Fruit fly (Drosophila melanogaster) S2 (cell line): ENCODE results near the gene kek4.

Experiments used
- CG8478 ChIP-seq: fragments of >200 bp; optimal IDR thresholded peaks from 2 replicates; lab custom pipeline; 2018
- CTCF ChIP-seq, 2 experiments: fragments of >200 bp; optimal IDR thresholded peaks; 2 replicates each; lab custom pipeline; 2018

Gene kek4

dm6 chr2L:13215010-13215409 is at the start of gene kek4:
TSS of gene kek4 (minus strand) at chr2L:13215350.
- TF ChIP-seq CTCF (optimal IDR thresholded peaks at IDR 0.05; lab: Kevin White, UChicago) (no peak), CG8478 (lab: Kevin White, UChicago) (no peak)

- no peak for TF ChIP-seq CG8478 (lab: Kevin White, UChicago)
Observed at dm6 chr2L:13260740-13261139, 45.6 kb upstream of the kek4 start, which contains the start of gene CG44085. TSS of gene CG44085 (plus strand) at chr2L:13261008.

- TF ChIP-seq CTCF (optimal IDR thresholded peaks at IDR 0.05; lab: Kevin White, UChicago) (no peak), CG8478 (lab: Kevin White, UChicago) (no peak)
Observed at dm6 chr2L:13259643-13260042, 44.5 kb upstream of the kek4 start, which contains the start of gene CG31730. TSS of gene CG31730 (minus strand) at chr2L:13259743.

- TF ChIP-seq CG8478 (lab: Kevin White, UChicago): no peak
- TF ChIP-seq CTCF (optimal IDR thresholded peaks at IDR 0.05; lab: Kevin White, UChicago): no peak
Observed at dm6 chr2L:13258702-13259101, 43.6 kb upstream of the kek4 start.

- TF ChIP-seq CTCF (optimal IDR thresholded peaks at IDR 0.05; lab: Kevin White, UChicago) (no peak), CG8478 (lab: Kevin White, UChicago) (no peak)
Observed at dm6 chr2L:13257177-13257576, 42.0 kb upstream of the kek4 start, which contains the start of gene Naa20B. TSS of gene Naa20B (plus strand) at chr2L:13257477.

dm6 chr2L:13251167-13251566 is 36.0 kb upstream of the kek4 start:
- TF ChIP-seq CG8478 (lab: Kevin White, UChicago) (no peak), CTCF (optimal IDR thresholded peaks at IDR 0.05; lab: Kevin White, UChicago) (no peak)

dm6 chr2L:13245855-13246645 is 30.9 kb upstream of the kek4 start, which contains the start of gene CG16820:
TSS of gene CG16820 (plus strand) at chr2L:13246232.
- no peak for TF ChIP-seq CG8478 (lab: Kevin White, UChicago)
- TF ChIP-seq CTCF (optimal IDR thresholded peaks at IDR 0.05; lab: Kevin White, UChicago): no peak

- TF ChIP-seq CTCF (optimal IDR thresholded peaks at IDR 0.05; lab: Kevin White, UChicago): no peak
- TF ChIP-seq CG8478 (lab: Kevin White, UChicago): no peak
Observed at dm6 chr2L:13244759-13245308, 29.7 kb upstream of the kek4 start.

dm6 chr2L:13239689-13240088 is 24.5 kb upstream of the kek4 start, which contains the start of gene Jhbp13:
TSS of gene Jhbp13 (plus strand) at chr2L:13239989.
- TF ChIP-seq CTCF (optimal IDR thresholded peaks at IDR 0.05; lab: Kevin White, UChicago): no peak

- TF ChIP-seq CG8478 (lab: Kevin White, UChicago) (no peak), CTCF (optimal IDR thresholded peaks at IDR 0.05; lab: Kevin White, UChicago) (no peak)
Observed at dm6 chr2L:13236194-13236593, 21.0 kb upstream of the kek4 start, which contains the start of gene Jhbp14. TSS of gene Jhbp14 (plus strand) at chr2L:13236494.

dm6 chr2L:13234610-13235489 is 19.7 kb upstream of the kek4 start, which contains the start of gene Mabi:
TSS of gene Mabi (minus strand) at chr2L:13234660.
- TF ChIP-seq CTCF (optimal IDR thresholded peaks at IDR 0.05; lab: Kevin White, UChicago): no peak
- TF ChIP-seq CG8478 (lab: Kevin White, UChicago): no peak

dm6 chr2L:13231739-13232138 is 16.6 kb upstream of the kek4 start, which contains the start of gene Prosalpha6T:
TSS of gene Prosalpha6T (plus strand) at chr2L:13232039.
- no peak for TF ChIP-seq CTCF (optimal IDR thresholded peaks at IDR 0.05; lab: Kevin White, UChicago)
- TF ChIP-seq CG8478 (lab: Kevin White, UChicago): no peak

dm6 chr2L:13229388-13229882 is 14.3 kb upstream of the kek4 start, which contains the start of gene CG16815:
TSS of gene CG16815 (plus strand) at chr2L:13229832.
- no peak for TF ChIP-seq CTCF (optimal IDR thresholded peaks at IDR 0.05; lab: Kevin White, UChicago)
- no peak for TF ChIP-seq CG8478 (lab: Kevin White, UChicago)

dm6 chr2L:13227242-13227641 is 12.1 kb upstream of the kek4 start, which contains the start of gene CG16813:
TSS of gene CG16813 (plus strand) at chr2L:13227529.
- TF ChIP-seq CTCF (optimal IDR thresholded peaks at IDR 0.05; lab: Kevin White, UChicago) (no peak), CG8478 (lab: Kevin White, UChicago) (no peak)
